Worm (Caenorhabditis elegans): ENCODE data around the gene abf-3.

DNA sequence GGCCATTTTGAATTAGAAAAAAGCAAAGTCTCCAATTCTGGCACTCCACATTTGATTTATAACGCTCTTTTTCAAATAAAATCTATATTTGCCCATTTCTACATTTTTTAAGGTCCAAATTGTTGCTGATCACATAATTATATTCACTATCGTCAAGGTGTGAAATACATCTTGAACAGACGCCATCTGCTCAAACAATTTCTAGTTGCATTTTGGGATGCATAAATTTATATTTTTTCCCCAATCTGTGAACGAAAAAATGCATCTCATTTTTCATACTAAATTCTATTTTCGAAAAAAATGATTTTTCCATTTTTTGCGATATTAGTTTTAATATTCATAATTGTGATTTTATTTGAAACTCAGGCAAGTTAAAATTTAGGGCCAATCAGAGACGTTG, 24.4 kb downstream of the abf-3 start, which contains the start of gene T26E4.7:
- TF ChIP-seq ztf-4 (tag; optimal IDR thresholded peaks at IDR 0.05) (no peak), fkh-2 (tag; optimal IDR thresholded peaks at IDR 0.05) (no peak), nhr-11 (tag; optimal IDR thresholded peaks at IDR 0.05) (no peak), nhr-77 (tag; optimal IDR thresholded peaks at IDR 0.05) (no peak), fos-1 (tag; optimal IDR thresholded peaks at IDR 0.05) (no peak), pha-4 (tag; optimal IDR thresholded peaks at IDR 0.05) (no peak)

Data from whole organism, L3 larva.